Worm (Caenorhabditis elegans): ENCODE measurements around the gene F19B10.13.

- TF ChIP-seq fkh-10 (GFP tag; optimal IDR thresholded peaks at IDR 0.05) (no peak), ceh-82 (tag; optimal IDR thresholded peaks at IDR 0.05) (no peak), lin-39 (tag; optimal IDR thresholded peaks at IDR 0.05) (no peak), efl-1 (optimal IDR thresholded peaks at IDR 0.05) (no peak), efl-1 (GFP tag; optimal IDR thresholded peaks at IDR 0.05 in 1 of 2) (no peak), unc-30 (tag; optimal IDR thresholded peaks at IDR 0.05) (no peak), ama-1 (optimal IDR thresholded peaks at IDR 0.05) (no peak), nhr-77 (tag; optimal IDR thresholded peaks at IDR 0.05) (no peak), unc-86 (tag; optimal IDR thresholded peaks at IDR 0.05) (no peak), ceh-88 (GFP tag; IDR thresholded peaks at IDR 0.05) (no peak), skn-1 (tag; optimal IDR thresholded peaks at IDR 0.05) (no peak)
Observed at ce11 chrII:3681365-3682083, 19.4 kb downstream of the F19B10.13 start, which contains the start of gene F19B10.10.
